Fruit fly (Drosophila melanogaster): ENCODE data around the gene Cyp1.

- TF ChIP-seq usp (GFP tag; optimal IDR thresholded peaks at IDR 0.05) (no peak), pan (optimal IDR thresholded peaks at IDR 0.05) (no peak), psq (optimal IDR thresholded peaks at IDR 0.05) (no peak), EcR (GFP tag; optimal IDR thresholded peaks at IDR 0.05) (no peak), Dll (optimal IDR thresholded peaks at IDR 0.05) (no peak)
Measured at dm6 chrX:16331562-16332233, 11.5 kb upstream of the Cyp1 start.

Data from whole organism.